Worm (Caenorhabditis elegans) whole organism, late embryonic: ENCODE results near the gene K07E8.6.

ENCODE experiments used
- K09A11.1 ChIP-seq: sonication (generic microtip); optimal IDR thresholded peaks from 2 replicates; lab custom pipeline; 2017; ENCODE audit warnings: antibody characterized with exemption, mild to moderate bottlenecking, missing genetic modification characterization, missing compliant biosample characterization; ENCODE audit not compliant: insufficient read depth
- ama-1 ChIP-seq: fragments of 150-350 bp; optimal IDR thresholded peaks from 2 replicates; lab custom pipeline; 2014
- ceh-34 ChIP-seq: sonication (generic microtip); optimal IDR thresholded peaks from 2 replicates; lab custom pipeline; 2016; ENCODE audit warnings: mild to moderate bottlenecking, missing genetic modification characterization, missing compliant biosample characterization
- fkh-10 ChIP-seq: fragments of 150-350 bp; optimal IDR thresholded peaks from 2 replicates; lab custom pipeline; 2014; ENCODE audit warnings: missing biosample characterization, missing genetic modification reagents, missing genetic modification characterization
- hlh-30 ChIP-seq: sonication (generic microtip); optimal IDR thresholded peaks from 2 replicates; lab custom pipeline; 2017; ENCODE audit warnings: antibody characterized with exemption, missing genetic modification characterization, missing compliant biosample characterization; ENCODE audit not compliant: insufficient read depth
- nhr-11 ChIP-seq: fragments of 150-350 bp; optimal IDR thresholded peaks from 2 replicates; lab custom pipeline; 2014; ENCODE audit warnings: missing biosample characterization, missing genetic modification characterization
- pag-3 ChIP-seq: sonication (generic microtip); optimal IDR thresholded peaks from 2 replicates; lab custom pipeline; 2016; ENCODE audit warnings: missing compliant biosample characterization, missing genetic modification characterization, borderline replicate concordance
- pha-4 ChIP-seq: fragments of 150-350 bp; optimal IDR thresholded peaks from 2 replicates; lab custom pipeline; 2018; ENCODE audit warnings: missing biosample characterization, missing genetic modification reagents, missing genetic modification characterization
- rnt-1 ChIP-seq: sonication (generic microtip); optimal IDR thresholded peaks from 2 replicates; lab custom pipeline; 2016; ENCODE audit warnings: missing genetic modification characterization, missing compliant biosample characterization
- tbx-7 ChIP-seq: sonication (generic microtip); optimal IDR thresholded peaks from 2 replicates; lab custom pipeline; 2016; ENCODE audit warnings: missing genotype, missing genetic modification characterization, missing compliant biosample characterization

- TF ChIP-seq ama-1 (no peak), pag-3 (tag; lab: Kevin White, UChicago) (no peak), pha-4 (tag; lab: Kevin White, UChicago) (no peak), nhr-11 (tag; lab: Kevin White, UChicago) (no peak), tbx-7 (tag; lab: Kevin White, UChicago) (no peak), hlh-30 (tag; lab: Kevin White, UChicago) (no peak), rnt-1 (tag; lab: Kevin White, UChicago) (no peak), fkh-10 (GFP tag; lab: Kevin White, UChicago) (no peak), ceh-34 (tag; lab: Kevin White, UChicago) (no peak), K09A11.1 (no peak)
Measured at ce11 chrII:674116-674515, 34.7 kb upstream of the K07E8.6 start, which contains the start of gene Y39F10C.3.
